Worm (Caenorhabditis elegans): ENCODE measurements around the gene Y73F4A.1.

Gene Y73F4A.1

ce11 chrIV:9037063-9037462 lies 8.1 kb downstream of the Y73F4A.1 start, which contains the start of gene C53D6.7:
Gene C53D6.7, minus strand, starts transcription at chrIV:9037163.
- TF ChIP-seq ama-1 (optimal IDR thresholded peaks at IDR 0.05) = no peak
- no peak for TF ChIP-seq ttx-3 (tag; optimal IDR thresholded peaks at IDR 0.05)
- no peak for TF ChIP-seq dve-1 (tag; optimal IDR thresholded peaks at IDR 0.05)

- no peak for TF ChIP-seq pax-1 (tag; optimal IDR thresholded peaks at IDR 0.05)
- TF ChIP-seq ceh-18 (tag; optimal IDR thresholded peaks at IDR 0.05) = no peak
- no peak for TF ChIP-seq npax-4 (tag; optimal IDR thresholded peaks at IDR 0.05)
- TF ChIP-seq unc-3 (GFP tag; conservative IDR thresholded peaks at IDR 0.05) = no peak
- TF ChIP-seq unc-3 (tag; optimal IDR thresholded peaks at IDR 0.05) = no peak
- no peak for TF ChIP-seq pat-9 (tag; optimal IDR thresholded peaks at IDR 0.05)
- TF ChIP-seq syd-9 (tag; optimal IDR thresholded peaks at IDR 0.05) = no peak
- no peak for TF ChIP-seq ttx-3 (tag; optimal IDR thresholded peaks at IDR 0.05)
- no peak for TF ChIP-seq ceh-30 (tag; optimal IDR thresholded peaks at IDR 0.05)
- no peak for TF ChIP-seq fkh-6 (tag; optimal IDR thresholded peaks at IDR 0.05)
- no peak for TF ChIP-seq sdc-2 (tag; optimal IDR thresholded peaks at IDR 0.05)
- no peak for TF ChIP-seq elt-4 (tag; optimal IDR thresholded peaks at IDR 0.05)
- TF ChIP-seq T23F11.4 (GFP tag; optimal IDR thresholded peaks at IDR 0.05) = no peak
- no peak for TF ChIP-seq ceh-48 (tag; optimal IDR thresholded peaks at IDR 0.05)
- TF ChIP-seq K09A11.1 (tag; optimal IDR thresholded peaks at IDR 0.05; ENCODE audit: insufficient read depth) = no peak
- no peak for TF ChIP-seq mec-3 (tag; optimal IDR thresholded peaks at IDR 0.05; ENCODE audit: borderline replicate concordance)
- no peak for TF ChIP-seq ceh-24 (tag; optimal IDR thresholded peaks at IDR 0.05)
- TF ChIP-seq ets-4 (tag; optimal IDR thresholded peaks at IDR 0.05) = no peak
- TF ChIP-seq pqm-1 (tag; optimal IDR thresholded peaks at IDR 0.05) = no peak
Measured at ce11 chrIV:9034340-9034739, 10.8 kb downstream of the Y73F4A.1 start, which contains the start of gene C53D6.10. Gene C53D6.10, minus strand, starts transcription at chrIV:9034440.

ce11 chrIV:9032550-9032949 lies 12.6 kb downstream of the Y73F4A.1 start, which contains the start of gene C53D6.6:
Gene C53D6.6, minus strand, starts transcription at chrIV:9032667.
- TF ChIP-seq hlh-15 (tag; optimal IDR thresholded peaks at IDR 0.05) (no peak), ceh-45 (GFP tag; IDR thresholded peaks at IDR 0.05) (no peak), hlh-8 (tag; optimal IDR thresholded peaks at IDR 0.05) (no peak), C08G9.2 (tag; optimal IDR thresholded peaks at IDR 0.05) (no peak), ceh-24 (tag; optimal IDR thresholded peaks at IDR 0.05) (no peak), C38D4.7 (GFP tag; optimal IDR thresholded peaks at IDR 0.05) (no peak), nfya-1 (tag; optimal IDR thresholded peaks at IDR 0.05) (peak; percentile 38), dve-1 (tag; optimal IDR thresholded peaks at IDR 0.05) (no peak), pros-1 (tag; optimal IDR thresholded peaks at IDR 0.05) (no peak), tbx-2 (tag; optimal IDR thresholded peaks at IDR 0.05) (peak; percentile 39), ets-4 (tag; optimal IDR thresholded peaks at IDR 0.05) (no peak), mec-3 (tag; optimal IDR thresholded peaks at IDR 0.05; ENCODE audit: borderline replicate concordance) (no peak), ceh-22 (tag; optimal IDR thresholded peaks at IDR 0.05) (no peak), pha-4 (tag; optimal IDR thresholded peaks at IDR 0.05) (no peak), ceh-9 (tag; optimal IDR thresholded peaks at IDR 0.05) (no peak), elt-4 (tag; optimal IDR thresholded peaks at IDR 0.05) (no peak), ama-1 (optimal IDR thresholded peaks at IDR 0.05) (no peak), unc-3 (GFP tag; conservative IDR thresholded peaks at IDR 0.05) (no peak), unc-3 (tag; optimal IDR thresholded peaks at IDR 0.05) (no peak), pax-1 (tag; optimal IDR thresholded peaks at IDR 0.05) (no peak), ceh-34 (tag; optimal IDR thresholded peaks at IDR 0.05) (no peak), zip-5 (tag; optimal IDR thresholded peaks at IDR 0.05) (no peak), hlh-6 (tag; optimal IDR thresholded peaks at IDR 0.05) (no peak), unc-55 (GFP tag; optimal IDR thresholded peaks at IDR 0.05) (peak; percentile 46), madf-2 (tag; optimal IDR thresholded peaks at IDR 0.05) (no peak)

ce11 chrIV:9021245-9021779 lies 23.8 kb downstream of the Y73F4A.1 start:
- TF ChIP-seq sox-4 (tag; optimal IDR thresholded peaks at IDR 0.05) (no peak), hlh-15 (tag; optimal IDR thresholded peaks at IDR 0.05) (no peak), gmeb-2 (tag; optimal IDR thresholded peaks at IDR 0.05) (no peak), mec-3 (tag; optimal IDR thresholded peaks at IDR 0.05; ENCODE audit: borderline replicate concordance) (no peak), ama-1 (optimal IDR thresholded peaks at IDR 0.05) (no peak), ceh-30 (tag; optimal IDR thresholded peaks at IDR 0.05) (no peak), hlh-8 (tag; optimal IDR thresholded peaks at IDR 0.05) (no peak), madf-2 (tag; optimal IDR thresholded peaks at IDR 0.05) (no peak), F13H6.1 (tag; optimal IDR thresholded peaks at IDR 0.05) (no peak), lim-6 (tag; optimal IDR thresholded peaks at IDR 0.05) (no peak), ztf-16 (tag; optimal IDR thresholded peaks at IDR 0.05) (no peak), nhr-232 (tag; optimal IDR thresholded peaks at IDR 0.05) (no peak), ceh-34 (tag; optimal IDR thresholded peaks at IDR 0.05) (no peak), fax-1 (tag; optimal IDR thresholded peaks at IDR 0.05) (no peak), K09A11.1 (tag; optimal IDR thresholded peaks at IDR 0.05; ENCODE audit: insufficient read depth) (no peak)
